Fruit fly (Drosophila melanogaster) whole organism, embryonic: ENCODE measurements around the gene CG3337.

Experiments
- CG12071 ChIP-seq: fragments of 200-800 bp; sonication (Bioruptor generic); optimal IDR thresholded peaks from 3 replicates; lab custom pipeline; 2018; ENCODE audit warnings: missing biosample characterization, mild to moderate bottlenecking, missing genetic modification characterization
- CG12299 ChIP-seq: fragments of 200-800 bp; sonication (Bioruptor generic); optimal IDR thresholded peaks from 2 replicates; lab custom pipeline; 2018; ENCODE audit warnings: missing biosample characterization, mild to moderate bottlenecking, missing genetic modification characterization
- CG13424 ChIP-seq: fragments of 200-800 bp; sonication (Bioruptor generic); optimal IDR thresholded peaks from 2 replicates; lab custom pipeline; 2019; ENCODE audit warnings: missing biosample characterization, mild to moderate bottlenecking, missing genetic modification characterization, moderate library complexity
- CG15073 ChIP-seq: fragments of 200-800 bp; sonication (Bioruptor generic); optimal IDR thresholded peaks from 2 replicates; lab custom pipeline; 2016; ENCODE audit warnings: missing biosample characterization, missing genetic modification characterization
- CG15601 ChIP-seq: fragments of 200-800 bp; sonication (Bioruptor generic); optimal IDR thresholded peaks from 3 replicates; lab custom pipeline; 2019; ENCODE audit warnings: missing biosample characterization, mild to moderate bottlenecking, missing genetic modification characterization, moderate library complexity
- CG1602 ChIP-seq: fragments of 200-800 bp; sonication (Bioruptor generic); optimal IDR thresholded peaks from 3 replicates; lab custom pipeline; 2016; ENCODE audit warnings: missing biosample characterization, missing genetic modification characterization
- CG16863 ChIP-seq: fragments of 200-800 bp; sonication (Bioruptor generic); optimal IDR thresholded peaks from 3 replicates; lab custom pipeline; 2016; ENCODE audit warnings: missing biosample characterization, missing genetic modification characterization
- CG2116 ChIP-seq: fragments of 200-800 bp; sonication (Bioruptor generic); optimal IDR thresholded peaks from 3 replicates; lab custom pipeline; 2018; ENCODE audit warnings: missing biosample characterization, mild to moderate bottlenecking, missing genetic modification characterization
- CG3163 ChIP-seq: fragments of 200-800 bp; sonication (Bioruptor generic); optimal IDR thresholded peaks from 3 replicates; lab custom pipeline; 2016; ENCODE audit warnings: missing biosample characterization, missing genetic modification characterization
- CG43689 ChIP-seq: fragments of 200-800 bp; sonication (Bioruptor generic); IDR thresholded peaks from 2 replicates; pipeline ENCODE4 v1.3.6; 2022; ENCODE audit warnings: missing biosample characterization, missing genetic modification characterization
- CG4730 ChIP-seq: fragments of 200-800 bp; sonication (Bioruptor generic); IDR thresholded peaks from 2 replicates; pipeline ENCODE4 v1.3.6; 2022; ENCODE audit warnings: missing biosample characterization, missing genetic modification characterization
- CG8388 ChIP-seq: fragments of 200-800 bp; sonication (Bioruptor generic); optimal IDR thresholded peaks from 2 replicates; lab custom pipeline; 2019; ENCODE audit warnings: missing biosample characterization, mild to moderate bottlenecking, missing genetic modification characterization, moderate library complexity
- CG8478 ChIP-seq: fragments of >200 bp; optimal IDR thresholded peaks from 2 replicates; lab custom pipeline; 2018
- CG9797 ChIP-seq: fragments of 200-800 bp; sonication (Bioruptor generic); optimal IDR thresholded peaks from 3 replicates; lab custom pipeline; 2018; ENCODE audit warnings: missing biosample characterization, mild to moderate bottlenecking, missing genetic modification characterization
- CHES-1-like ChIP-seq: fragments of 200-800 bp; sonication (Bioruptor generic); optimal IDR thresholded peaks from 2 replicates; lab custom pipeline; 2016; ENCODE audit warnings: missing biosample characterization, missing genetic modification characterization
- Chrac-16 ChIP-seq: fragments of 200-800 bp; sonication (Bioruptor generic); optimal IDR thresholded peaks from 3 replicates; lab custom pipeline; 2016; ENCODE audit warnings: missing biosample characterization, missing genetic modification characterization
- D ChIP-seq, 2 experiments: fragments of 200-800 bp in 1 of 2; fragments of >200 bp in 1 of 2; sonication (Bioruptor generic) in 1 of 2; optimal IDR thresholded peaks; 2 replicates in 1 of 2; 3 replicates in 1 of 2; lab custom pipeline; 2017; ENCODE audit warnings: mild to moderate bottlenecking in 1 of 2, missing biosample characterization in 1 of 2, missing genetic modification characterization in 1 of 2, missing genetic modification reagents in 1 of 2
- D19A ChIP-seq: fragments of 200-800 bp; optimal IDR thresholded peaks from 3 replicates; lab custom pipeline; 2019; ENCODE audit warnings: missing biosample characterization, mild to moderate bottlenecking, missing genetic modification characterization, moderate library complexity
- Dip2 ChIP-seq: fragments of 200-800 bp; sonication (Bioruptor generic); IDR thresholded peaks from 2 replicates; pipeline ENCODE4 v1.3.6; 2022; ENCODE audit warnings: missing biosample characterization, missing genetic modification characterization
- Doc2 ChIP-seq: fragments of 200-800 bp; sonication (Bioruptor generic); IDR thresholded peaks from 2 replicates; pipeline ENCODE4 v1.3.6; 2022; ENCODE audit warnings: missing biosample characterization, missing genetic modification characterization
- Fer1 ChIP-seq: fragments of 200-800 bp; sonication (Bioruptor generic); optimal IDR thresholded peaks from 2 replicates; lab custom pipeline; 2017; ENCODE audit warnings: missing biosample characterization, mild to moderate bottlenecking, missing genetic modification characterization
- Gug ChIP-seq: fragments of 200-800 bp; sonication (Bioruptor generic); IDR thresholded peaks from 4 replicates; pipeline ENCODE4 v1.3.6; 2022; ENCODE audit warnings: missing biosample characterization, missing genetic modification characterization
- Hr51 ChIP-seq, 2 experiments: fragments of 200-800 bp; sonication (Bioruptor generic); optimal IDR thresholded peaks; 2 replicates in 1 of 2; 3 replicates in 1 of 2; lab custom pipeline; 2016 to 2018; ENCODE audit warnings: missing biosample characterization in 2 of 2, missing genetic modification characterization in 2 of 2, mild to moderate bottlenecking in 1 of 2, moderate library complexity in 1 of 2
- Lpt ChIP-seq: fragments of >200 bp; optimal IDR thresholded peaks from 2 replicates; lab custom pipeline; 2018; ENCODE audit warnings: missing biosample characterization, missing genetic modification characterization
- Myb ChIP-seq: fragments of 200-800 bp; sonication (Bioruptor generic); optimal IDR thresholded peaks from 2 replicates; lab custom pipeline; 2016; ENCODE audit warnings: missing biosample characterization, missing genetic modification characterization
- Neu2 ChIP-seq: fragments of 200-800 bp; sonication (Bioruptor generic); optimal IDR thresholded peaks from 3 replicates; lab custom pipeline; 2016; ENCODE audit warnings: missing biosample characterization, missing genetic modification characterization, borderline replicate concordance
- Nf-YA ChIP-seq: fragments of 200-800 bp; sonication (Bioruptor generic); IDR thresholded peaks from 2 replicates; pipeline ENCODE4 v1.3.6; 2022; ENCODE audit warnings: missing biosample characterization, missing genetic modification characterization
- PHDP ChIP-seq: fragments of 200-800 bp; sonication (Bioruptor generic); optimal IDR thresholded peaks from 3 replicates; lab custom pipeline; 2018; ENCODE audit warnings: missing biosample characterization, mild to moderate bottlenecking, missing genetic modification characterization, moderate library complexity
- Sry-δ ChIP-seq: fragments of 200-800 bp; sonication (Bioruptor generic); optimal IDR thresholded peaks from 2 replicates; lab custom pipeline; 2016; ENCODE audit warnings: missing biosample characterization, missing genetic modification characterization
- Trl ChIP-seq, 3 experiments: fragments of >200 bp in 2 of 3; fragments of 200-800 bp in 1 of 3; sonication (Bioruptor generic) in 1 of 3; optimal IDR thresholded peaks; 2 replicates in 1 of 3; 3 replicates in 2 of 3; lab custom pipeline; 2016 to 2017; ENCODE audit warnings: missing biosample characterization in 1 of 3, missing genetic modification characterization in 1 of 3
- ase ChIP-seq: fragments of 200-800 bp; sonication (Bioruptor generic); IDR thresholded peaks from 3 replicates; pipeline ENCODE4 v1.3.6; 2022; ENCODE audit warnings: missing biosample characterization, missing genetic modification characterization
- ci ChIP-seq: fragments of 200-800 bp; sonication (Bioruptor generic); IDR thresholded peaks from 3 replicates; pipeline ENCODE4 v1.3.6; 2022; ENCODE audit warnings: missing biosample characterization, missing genetic modification characterization
- corto ChIP-seq: fragments of 200-800 bp; sonication (Bioruptor generic); optimal IDR thresholded peaks from 2 replicates; lab custom pipeline; 2016; ENCODE audit warnings: missing biosample characterization, mild to moderate bottlenecking, missing genetic modification characterization, moderate library complexity
- dan ChIP-seq: fragments of 200-800 bp; sonication (Bioruptor generic); IDR thresholded peaks from 2 replicates; pipeline ENCODE4 v1.3.6; 2022; ENCODE audit warnings: missing biosample characterization, missing genetic modification characterization
- dysf ChIP-seq: fragments of 200-800 bp; sonication (Bioruptor generic); IDR thresholded peaks from 3 replicates; pipeline ENCODE4 v1.3.6; 2022; ENCODE audit warnings: missing biosample characterization, missing genetic modification characterization
- en ChIP-seq: fragments of 200-800 bp; sonication (Bioruptor generic); optimal IDR thresholded peaks from 2 replicates; lab custom pipeline; 2016; ENCODE audit warnings: missing biosample characterization, missing genetic modification characterization
- insv ChIP-seq, 2 experiments: fragments of 200-800 bp; sonication (Bioruptor generic); optimal IDR thresholded peaks; 3 replicates each; lab custom pipeline; 2016 to 2018; ENCODE audit warnings: missing biosample characterization in 2 of 2, missing genetic modification characterization in 2 of 2
- jing ChIP-seq: fragments of 200-800 bp; sonication (Bioruptor generic); optimal IDR thresholded peaks from 2 replicates; lab custom pipeline; 2018; ENCODE audit warnings: missing biosample characterization, mild to moderate bottlenecking, missing genetic modification characterization
- klu ChIP-seq: fragments of 200-800 bp; sonication (Bioruptor generic); IDR thresholded peaks from 2 replicates; pipeline ENCODE4 v1.3.6; 2022; ENCODE audit warnings: missing biosample characterization, missing genetic modification characterization
- luna ChIP-seq: fragments of 200-800 bp; sonication (Bioruptor generic); optimal IDR thresholded peaks from 2 replicates; lab custom pipeline; 2016; ENCODE audit warnings: missing biosample characterization, missing genetic modification characterization
- nerfin-2 ChIP-seq: fragments of 200-800 bp; sonication (Bioruptor generic); IDR thresholded peaks from 2 replicates; pipeline ENCODE4 v1.3.6; 2022; ENCODE audit warnings: missing biosample characterization, missing genetic modification characterization; ENCODE audit not compliant: partially characterized antibody
- sc ChIP-seq, 3 experiments: fragments of >200 bp in 2 of 3; fragments of 200-800 bp in 1 of 3; sonication (Bioruptor generic) in 1 of 3; optimal IDR thresholded peaks; 2 replicates in 2 of 3; 3 replicates in 1 of 3; lab custom pipeline; 2017; ENCODE audit warnings: mild to moderate bottlenecking in 1 of 3, missing biosample characterization in 1 of 3, missing genetic modification characterization in 1 of 3, missing genetic modification reagents in 1 of 3
- slou ChIP-seq: fragments of 200-800 bp; sonication (Bioruptor generic); optimal IDR thresholded peaks from 3 replicates; lab custom pipeline; 2016; ENCODE audit warnings: missing biosample characterization, missing genetic modification characterization
- sob ChIP-seq: fragments of 200-800 bp; sonication (Bioruptor generic); IDR thresholded peaks from 2 replicates; pipeline ENCODE4 v1.3.6; 2022; ENCODE audit warnings: missing biosample characterization, missing genetic modification characterization
- sqz ChIP-seq: fragments of 200-800 bp; sonication (Bioruptor generic); optimal IDR thresholded peaks from 3 replicates; lab custom pipeline; 2018; ENCODE audit warnings: missing biosample characterization, mild to moderate bottlenecking, missing genetic modification characterization
- ssp ChIP-seq: fragments of 200-800 bp; sonication (Bioruptor generic); IDR thresholded peaks from 2 replicates; pipeline ENCODE4 v1.3.6; 2022; ENCODE audit warnings: missing biosample characterization, missing genetic modification characterization
- tna ChIP-seq: fragments of 200-800 bp; sonication (Bioruptor generic); IDR thresholded peaks from 2 replicates; pipeline ENCODE4 v1.3.6; 2022; ENCODE audit warnings: missing biosample characterization, missing genetic modification characterization; ENCODE audit not compliant: partially characterized antibody

The CG3337 gene

dm6 chr3R:21187394-21188392, 35.7 kb downstream of the CG3337 start (continued):
- no peak for TF ChIP-seq ssp (GFP tag; lab: Robert Waterston, UW)
- no peak for TF ChIP-seq Sry-δ (GFP tag; lab: Kevin White, UChicago)
- peak; percentile 5 for TF ChIP-seq PHDP (tag; lab: Kevin White, UChicago)
- TF ChIP-seq nerfin-2 (GFP tag; lab: Robert Waterston, UW): no peak
- no peak for TF ChIP-seq dan
- TF ChIP-seq Fer1: no peak
- peak; percentile 46 for TF ChIP-seq CG13424 (tag; lab: Kevin White, UChicago)
- no peak for TF ChIP-seq sc (optimal IDR thresholded peaks at IDR 0.05; lab: Kevin White, UChicago)
- TF ChIP-seq sc (GFP tag; optimal IDR thresholded peaks at IDR 0.05; lab: Kevin White, UChicago): no peak
- TF ChIP-seq CG12071 (GFP tag; lab: Kevin White, UChicago): no peak
- TF ChIP-seq D19A (tag; lab: Kevin White, UChicago): no peak
- TF ChIP-seq CG3163 (GFP tag; lab: Kevin White, UChicago): no peak
- TF ChIP-seq Hr51 (GFP tag; optimal IDR thresholded peaks at IDR 0.05; lab: Kevin White, UChicago): peak in 1 of 2 experiments; percentile 51
- TF ChIP-seq slou (GFP tag; lab: Kevin White, UChicago): no peak
- no peak for TF ChIP-seq Doc2 (GFP tag; lab: Robert Waterston, UW)
- no peak for TF ChIP-seq tna (GFP tag; lab: Robert Waterston, UW)
- TF ChIP-seq CG43689 (GFP tag; lab: Robert Waterston, UW): no peak
- no peak for TF ChIP-seq Nf-YA
- TF ChIP-seq ase: 0 out of 3 replicates have a peak, but pooled peaks have one; percentile 14
- no peak for TF ChIP-seq D (optimal IDR thresholded peaks at IDR 0.05; lab: Kevin White, UChicago)
- TF ChIP-seq D (GFP tag; optimal IDR thresholded peaks at IDR 0.05; lab: Kevin White, UChicago): no peak
- TF ChIP-seq Trl (optimal IDR thresholded peaks at IDR 0.05; lab: Kevin White, UChicago): peak; percentile 44 to 54
- no peak for TF ChIP-seq Trl (GFP tag; optimal IDR thresholded peaks at IDR 0.05; lab: Kevin White, UChicago)
- no peak for TF ChIP-seq CHES-1-like
- TF ChIP-seq CG4730 (GFP tag; lab: Robert Waterston, UW): no peak
- no peak for TF ChIP-seq CG16863 (GFP tag; lab: Kevin White, UChicago)
- peak; percentile 70; the same call in 2 of the 3 replicates for TF ChIP-seq dysf (GFP tag; lab: Robert Waterston, UW)
- TF ChIP-seq Neu2 (GFP tag; lab: Kevin White, UChicago): no peak
- TF ChIP-seq Gug: no peak; the same call in 3 of the 4 replicates
- no peak for TF ChIP-seq en (GFP tag; lab: Kevin White, UChicago)
- no peak for TF ChIP-seq CG8478 (lab: Kevin White, UChicago)
- no peak for TF ChIP-seq Dip2 (GFP tag; lab: Robert Waterston, UW)
- TF ChIP-seq Lpt (GFP tag; lab: Kevin White, UChicago): no peak
- TF ChIP-seq CG8388 (GFP tag; lab: Kevin White, UChicago): peak; percentile 34
- TF ChIP-seq CG15601 (tag; lab: Kevin White, UChicago): no peak
- peak; percentile 52 for TF ChIP-seq sob
- TF ChIP-seq CG2116 (GFP tag; lab: Kevin White, UChicago): no peak
- TF ChIP-seq insv (GFP tag; optimal IDR thresholded peaks at IDR 0.05; lab: Kevin White, UChicago): no peak
- TF ChIP-seq ci (GFP tag; lab: Robert Waterston, UW): peak; percentile 38; the same call in 2 of the 3 replicates
- peak; percentile 20 for TF ChIP-seq Myb (GFP tag; lab: Kevin White, UChicago)
- TF ChIP-seq corto (GFP tag; lab: Kevin White, UChicago): no peak
- TF ChIP-seq CG1602 (GFP tag; lab: Kevin White, UChicago): no peak
- TF ChIP-seq klu (GFP tag; lab: Robert Waterston, UW): peak; percentile 54; the same call in 1 of the 2 replicates
- no peak for TF ChIP-seq Chrac-16 (GFP tag; lab: Kevin White, UChicago)
- no peak for TF ChIP-seq jing (GFP tag; lab: Kevin White, UChicago)
- TF ChIP-seq CG12299 (tag; lab: Kevin White, UChicago): no peak
- no peak for TF ChIP-seq CG9797 (GFP tag; lab: Kevin White, UChicago)
- no peak for TF ChIP-seq luna (GFP tag; lab: Kevin White, UChicago)
- peak; percentile 91 for TF ChIP-seq sqz (GFP tag; lab: Kevin White, UChicago)
- no peak for TF ChIP-seq CG15073
